Worm (Caenorhabditis elegans) whole organism, L4/young adult: ENCODE data around the gene lgc-37.

Source experiments
- W03F9.2 ChIP-seq: fragments of 150-350 bp; optimal IDR thresholded peaks from 2 replicates; lab custom pipeline; 2014; ENCODE audit warnings: missing biosample characterization, missing genetic modification characterization
- dao-5 ChIP-seq: sonication (generic microtip); optimal IDR thresholded peaks from 2 replicates; lab custom pipeline; 2016; ENCODE audit warnings: missing genotype, missing genetic modification characterization, moderate library complexity, missing compliant biosample characterization

DNA sequence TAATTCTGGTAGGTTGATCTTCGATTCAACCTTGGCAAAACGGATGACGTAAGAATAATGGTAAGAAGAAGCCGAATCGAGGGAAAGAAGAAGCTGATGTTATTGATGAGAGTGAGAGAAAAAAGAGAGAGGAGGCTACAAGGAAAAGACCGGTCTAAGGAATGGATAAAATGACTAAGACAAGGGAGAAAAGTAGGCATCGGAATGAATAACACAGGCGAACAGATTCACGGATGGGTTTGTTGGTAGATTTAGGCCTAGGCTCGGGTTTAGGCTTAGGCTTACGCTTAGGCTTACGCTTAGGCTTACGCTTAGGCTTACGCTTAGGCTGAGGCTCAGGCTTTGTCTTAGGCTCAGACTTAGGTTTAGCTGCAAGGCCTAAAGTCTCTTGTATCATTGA lies 13.5 kb downstream of the lgc-37 start, which contains the start of gene agmo-1:
- TF ChIP-seq W03F9.2 (tag; lab: Kevin White, UChicago) (no peak), dao-5 (tag; lab: Kevin White, UChicago) (no peak)
